Fruit fly (Drosophila melanogaster): Measurements from ENCODE around the gene CG13841.

Gene CG13841

DNA sequence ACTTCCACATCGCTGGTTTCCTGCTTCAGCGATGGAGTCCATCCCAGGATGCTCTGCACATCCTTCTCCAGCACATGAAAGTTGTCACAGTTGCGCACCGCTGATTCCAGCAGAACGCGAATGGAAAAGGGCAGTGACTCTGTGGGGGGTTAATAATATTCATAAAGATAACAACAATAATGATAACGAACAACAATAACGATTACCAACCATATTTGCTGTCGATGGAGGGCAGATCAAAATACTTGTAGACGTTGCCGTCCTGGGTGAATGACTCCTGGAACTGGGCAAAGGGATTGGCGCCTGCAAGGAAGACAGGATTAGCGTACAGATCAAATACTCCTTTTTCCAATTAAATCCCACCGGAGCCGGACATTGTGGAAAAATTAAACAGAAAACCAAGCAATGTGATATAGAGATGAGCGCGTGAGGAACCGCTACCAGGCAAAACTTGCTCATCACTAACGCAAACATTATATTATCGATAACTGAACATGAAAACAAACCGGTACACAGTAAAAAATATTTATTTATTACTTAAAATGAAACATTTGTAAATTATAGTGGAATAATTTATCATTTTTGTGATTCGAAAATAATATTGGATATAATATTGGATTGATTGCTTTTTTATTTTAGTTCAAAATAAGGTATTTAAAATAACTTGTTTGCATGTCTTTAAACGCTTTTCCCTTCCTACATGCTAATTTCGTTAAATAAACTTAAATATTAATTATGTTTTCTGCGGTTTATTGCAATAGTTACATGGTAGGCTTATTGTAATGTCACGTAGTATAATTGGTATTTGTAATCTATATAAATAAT, 43.1 kb downstream of the CG13841 start, which contains the start of gene Irp-1A (continued):
- TF ChIP-seq Ets65A (GFP tag), result no peak
- no peak for TF ChIP-seq Rx (GFP tag; IDR thresholded peaks at IDR 0.05)
- no peak for TF ChIP-seq CG3726 (GFP tag; IDR thresholded peaks at IDR 0.05)
- TF ChIP-seq CG17186 (GFP tag; optimal IDR thresholded peaks at IDR 0.05), result no peak
- TF ChIP-seq HLH3B (GFP tag; IDR thresholded peaks at IDR 0.05), result peak; percentile 87
- peak; percentile 42; the same call in 1 of the 2 replicates for TF ChIP-seq CG9215 (GFP tag; IDR thresholded peaks at IDR 0.05)
- no peak for TF ChIP-seq ash1 (GFP tag; optimal IDR thresholded peaks at IDR 0.05)
- peak; percentile 70 for TF ChIP-seq CG15601 (tag; optimal IDR thresholded peaks at IDR 0.05)
- peak; percentile 69 for TF ChIP-seq CG13775 (GFP tag; optimal IDR thresholded peaks at IDR 0.05)
- TF ChIP-seq CG2116 (GFP tag; optimal IDR thresholded peaks at IDR 0.05), result peak; percentile 73
- TF ChIP-seq Sry-δ (GFP tag; optimal IDR thresholded peaks at IDR 0.05), result peak; percentile 91
- TF ChIP-seq CG12299 (tag; optimal IDR thresholded peaks at IDR 0.05), result peak; percentile 62
- peak; percentile 88 for TF ChIP-seq CG12659 (GFP tag; optimal IDR thresholded peaks at IDR 0.05)
- TF ChIP-seq tap (tag; optimal IDR thresholded peaks at IDR 0.05), result peak; percentile 77
- no peak for TF ChIP-seq C15 (GFP tag; IDR thresholded peaks at IDR 0.05)
- peak; percentile 58 for TF ChIP-seq CG6765 (GFP tag; optimal IDR thresholded peaks at IDR 0.05)
- TF ChIP-seq CG33557 (GFP tag; optimal IDR thresholded peaks at IDR 0.05), result peak; percentile 66
- peak; percentile 37 for TF ChIP-seq scrt (GFP tag; optimal IDR thresholded peaks at IDR 0.05)
- TF ChIP-seq klu (GFP tag; IDR thresholded peaks at IDR 0.05), result peak; percentile 37; the same call in 1 of the 2 replicates
- no peak for TF ChIP-seq CG16779 (GFP tag; IDR thresholded peaks at IDR 0.05)
- TF ChIP-seq aop (GFP tag; IDR thresholded peaks at IDR 0.05), result no peak
- TF ChIP-seq CG18476 (GFP tag; optimal IDR thresholded peaks at IDR 0.05), result peak; percentile 18
- TF ChIP-seq eve (GFP tag; optimal IDR thresholded peaks at IDR 0.05), result no peak
- peak; percentile 63 for TF ChIP-seq Nf-YC (tag; optimal IDR thresholded peaks at IDR 0.05)
- peak; percentile 84 for TF ChIP-seq CG9932 (GFP tag; IDR thresholded peaks at IDR 0.05)
- TF ChIP-seq bigmax (GFP tag; optimal IDR thresholded peaks at IDR 0.05), result no peak
- TF ChIP-seq CG18262 (tag; optimal IDR thresholded peaks at IDR 0.05), result peak; percentile 85
- TF ChIP-seq CG14860 (GFP tag; IDR thresholded peaks at IDR 0.05; ENCODE audit: partially characterized antibody), result peak; percentile 56; the same call in 2 of the 3 replicates
- TF ChIP-seq CG10267 (tag; optimal IDR thresholded peaks at IDR 0.05), result peak; percentile 81
- TF ChIP-seq Atf-2 (GFP tag; optimal IDR thresholded peaks at IDR 0.05), result no peak
- TF ChIP-seq CG31388 (GFP tag; optimal IDR thresholded peaks at IDR 0.05), result peak; percentile 31
- peak; percentile 79 for TF ChIP-seq gsb-n (tag; optimal IDR thresholded peaks at IDR 0.05)
- peak; percentile 83 for TF ChIP-seq CG17359 (tag; optimal IDR thresholded peaks at IDR 0.05)
- peak; percentile 47 for TF ChIP-seq odd (GFP tag; optimal IDR thresholded peaks at IDR 0.05)
- TF ChIP-seq CG3065 (GFP tag; optimal IDR thresholded peaks at IDR 0.05), result peak; percentile 65
- TF ChIP-seq inv (GFP tag; IDR thresholded peaks at IDR 0.05; ENCODE audit: partially characterized antibody), result peak; percentile 72
- peak; percentile 45; the same call in 1 of the 3 replicates for TF ChIP-seq H15 (GFP tag; IDR thresholded peaks at IDR 0.05)
- TF ChIP-seq bbx (GFP tag; IDR thresholded peaks at IDR 0.05; ENCODE audit: partially characterized antibody), result peak; percentile 82
- TF ChIP-seq eyg (GFP tag; optimal IDR thresholded peaks at IDR 0.05), result no peak
- TF ChIP-seq CG11456 (GFP tag; IDR thresholded peaks at IDR 0.05), result peak; percentile 73; the same call in 2 of the 3 replicates
- TF ChIP-seq CG15011 (GFP tag; optimal IDR thresholded peaks at IDR 0.05), result peak; percentile 40
- peak; percentile 58 for TF ChIP-seq CHES-1-like (GFP tag; optimal IDR thresholded peaks at IDR 0.05)
- peak; percentile 91 for TF ChIP-seq CG12391 (tag; optimal IDR thresholded peaks at IDR 0.05)
- TF ChIP-seq CG14050 (GFP tag; IDR thresholded peaks at IDR 0.05), result peak; percentile 36; the same call in 1 of the 3 replicates
- peak; percentile 69 for TF ChIP-seq CG12155 (GFP tag; optimal IDR thresholded peaks at IDR 0.05)
- TF ChIP-seq CG3995 (GFP tag; optimal IDR thresholded peaks at IDR 0.05), result peak; percentile 61
- no peak for TF ChIP-seq CG5953 (GFP tag; IDR thresholded peaks at IDR 0.05)
- peak; percentile 80 for TF ChIP-seq CG7271 (tag; optimal IDR thresholded peaks at IDR 0.05)
- peak; percentile 53 for TF ChIP-seq B-H2 (GFP tag; optimal IDR thresholded peaks at IDR 0.05)
